Worm (Caenorhabditis elegans) whole organism, midembryonic: ENCODE results near the gene Y50D4A.1.

Source experiments
- T22C8.4 ChIP-seq: fragments of 200-800 bp; sonication (Bioruptor generic); IDR thresholded peaks from 2 replicates; pipeline ENCODE4 v1.3.6; 2022; ENCODE audit warnings: missing genetic modification characterization, missing compliant biosample characterization
- cog-1 ChIP-seq: sonication (generic microtip); optimal IDR thresholded peaks from 2 replicates; lab custom pipeline; 2016; ENCODE audit warnings: missing genetic modification characterization, missing compliant biosample characterization
- flt-1 ChIP-seq: fragments of 200-800 bp; sonication (Bioruptor generic); IDR thresholded peaks from 2 replicates; pipeline ENCODE4 v1.3.6; 2022; ENCODE audit warnings: missing genetic modification characterization, missing compliant biosample characterization
- klf-2 ChIP-seq: fragments of 200-800 bp; sonication (Bioruptor generic); conservative IDR thresholded peaks from 2 replicates; pipeline ENCODE4 v1.3.6; 2022; ENCODE audit warnings: missing genetic modification reagents, missing genetic modification characterization, missing compliant biosample characterization
- med-1 ChIP-seq: sonication (generic microtip); optimal IDR thresholded peaks from 2 replicates; lab custom pipeline; 2017; ENCODE audit warnings: missing genetic modification characterization, mild to moderate bottlenecking, missing compliant biosample characterization, antibody characterized with exemption, missing genetic modification reagents; ENCODE audit not compliant: insufficient read depth
- ref-1 ChIP-seq: fragments of 200-800 bp; sonication (Bioruptor generic); conservative IDR thresholded peaks from 2 replicates; pipeline ENCODE4 v1.3.6; 2022; ENCODE audit warnings: missing genetic modification reagents, missing genetic modification characterization, missing compliant biosample characterization
- tab-1 ChIP-seq: fragments of 200-800 bp; sonication (Bioruptor generic); IDR thresholded peaks from 2 replicates; pipeline ENCODE4 v1.3.6; 2022; ENCODE audit warnings: missing genetic modification characterization, missing compliant biosample characterization
- ztf-23 ChIP-seq: fragments of 200-800 bp; sonication (Bioruptor generic); IDR thresholded peaks from 2 replicates; pipeline ENCODE4 v1.3.6; 2022; ENCODE audit warnings: missing genetic modification reagents, missing genetic modification characterization, missing compliant biosample characterization
- ztf-29 ChIP-seq: fragments of 200-800 bp; sonication (Bioruptor generic); IDR thresholded peaks from 2 replicates; pipeline ENCODE4 v1.3.6; 2022; ENCODE audit warnings: missing genetic modification reagents, missing genetic modification characterization, missing compliant biosample characterization

Y50D4A.1 gene

ce11 chrV:1207589-1207988, at the start of gene Y50D4A.1:
TSS of gene Y50D4A.1 (plus strand) at chrV:1207889.
- no peak for TF ChIP-seq med-1
- no peak for TF ChIP-seq ztf-23 (GFP tag; lab: Robert Waterston, UW)
- TF ChIP-seq ztf-29 = no peak
- TF ChIP-seq klf-2 = no peak
- no peak for TF ChIP-seq T22C8.4
- no peak for TF ChIP-seq tab-1 (GFP tag; lab: Robert Waterston, UW)
- TF ChIP-seq flt-1 (GFP tag; lab: Robert Waterston, UW) = no peak
- no peak for TF ChIP-seq ref-1 (GFP tag; lab: Robert Waterston, UW)
- TF ChIP-seq cog-1 = no peak

- TF ChIP-seq ref-1 (GFP tag; lab: Robert Waterston, UW) (no peak), ztf-23 (GFP tag; lab: Robert Waterston, UW) (0 out of 2 replicates have a peak, but pooled peaks have one; percentile 52), cog-1 (no peak), med-1 (no peak), ztf-29 (no peak), klf-2 (no peak)
Measured at ce11 chrV:1158247-1158646, 49.4 kb upstream of the Y50D4A.1 start.

- TF ChIP-seq ztf-23 (GFP tag; lab: Robert Waterston, UW) (no peak), ref-1 (GFP tag; lab: Robert Waterston, UW) (no peak), klf-2 (no peak), ztf-29 (no peak), med-1 (no peak), tab-1 (GFP tag; lab: Robert Waterston, UW) (no peak), T22C8.4 (no peak), cog-1 (no peak), flt-1 (GFP tag; lab: Robert Waterston, UW) (no peak)
Measured at ce11 chrV:1160716-1161115, 47.0 kb upstream of the Y50D4A.1 start.

- no peak for TF ChIP-seq tab-1 (GFP tag; lab: Robert Waterston, UW)
- no peak for TF ChIP-seq T22C8.4
Measured at ce11 chrV:1164196-1164691, 43.4 kb upstream of the Y50D4A.1 start, which contains the start of gene T21H3.5. TSS of gene T21H3.5 (minus strand) at chrV:1164293.

- no peak for TF ChIP-seq T22C8.4
- 0 out of 2 replicates have a peak, but pooled peaks have one; percentile 23 for TF ChIP-seq tab-1 (GFP tag; lab: Robert Waterston, UW)
- TF ChIP-seq ztf-23 (GFP tag; lab: Robert Waterston, UW) = no peak
- TF ChIP-seq cog-1 = no peak
- TF ChIP-seq med-1 = no peak
Measured at ce11 chrV:1165090-1165761, 42.5 kb upstream of the Y50D4A.1 start, which contains the start of gene ptr-16. TSS of gene ptr-16 (plus strand) at chrV:1165711.

ce11 chrV:1170591-1170990, 37.1 kb upstream of the Y50D4A.1 start:
- no peak for TF ChIP-seq flt-1 (GFP tag; lab: Robert Waterston, UW)
- no peak for TF ChIP-seq ref-1 (GFP tag; lab: Robert Waterston, UW)
- TF ChIP-seq ztf-29 = no peak

- TF ChIP-seq ztf-29 (no peak), T22C8.4 (no peak), tab-1 (GFP tag; lab: Robert Waterston, UW) (no peak), med-1 (no peak), flt-1 (GFP tag; lab: Robert Waterston, UW) (no peak), klf-2 (no peak), ref-1 (GFP tag; lab: Robert Waterston, UW) (no peak), ztf-23 (GFP tag; lab: Robert Waterston, UW) (no peak), cog-1 (no peak)
Measured at ce11 chrV:1176277-1176839, 31.3 kb upstream of the Y50D4A.1 start, which contains the start of gene T21H3.1. TSS of gene T21H3.1 (plus strand) at chrV:1176724.

ce11 chrV:1179279-1179678, 28.4 kb upstream of the Y50D4A.1 start, which contains the start of gene F25A2.1:
TSS of gene F25A2.1 (plus strand) at chrV:1179579.
- TF ChIP-seq klf-2 = no peak
- no peak for TF ChIP-seq cog-1
- no peak for TF ChIP-seq tab-1 (GFP tag; lab: Robert Waterston, UW)
- no peak for TF ChIP-seq flt-1 (GFP tag; lab: Robert Waterston, UW)
- TF ChIP-seq med-1 = no peak
- no peak for TF ChIP-seq ztf-29
- no peak for TF ChIP-seq T22C8.4
- TF ChIP-seq ref-1 (GFP tag; lab: Robert Waterston, UW) = no peak
- no peak for TF ChIP-seq ztf-23 (GFP tag; lab: Robert Waterston, UW)

ce11 chrV:1195995-1196394, 11.7 kb upstream of the Y50D4A.1 start, which contains the start of the genes wrb-1 and Y50D4A.4:
TSS of gene wrb-1 (plus strand) at chrV:1196072.
TSS of gene Y50D4A.4 (minus strand) at chrV:1196127.
- TF ChIP-seq flt-1 (GFP tag; lab: Robert Waterston, UW) (no peak), T22C8.4 (no peak), ref-1 (GFP tag; lab: Robert Waterston, UW) (no peak), tab-1 (GFP tag; lab: Robert Waterston, UW) (no peak), med-1 (no peak), ztf-29 (no peak)

ce11 chrV:1197064-1197724, 10.5 kb upstream of the Y50D4A.1 start:
- peak; percentile 74 for TF ChIP-seq klf-2
- peak; percentile 53; the same call in 1 of the 2 replicates for TF ChIP-seq ref-1 (GFP tag; lab: Robert Waterston, UW)
- TF ChIP-seq flt-1 (GFP tag; lab: Robert Waterston, UW) = peak; percentile 79
